Worm (Caenorhabditis elegans): ENCODE data around the gene C14A4.13.

Gene C14A4.13

ce11 chrII:10607238-10607961 lies 10.9 kb upstream of the C14A4.13 start, which contains the start of gene ccm-3 (continued):
- TF ChIP-seq dpl-1 (GFP tag; optimal IDR thresholded peaks at IDR 0.05) (peak; percentile 26 to 62 (median 34)), mdl-1 (tag; optimal IDR thresholded peaks at IDR 0.05) (no peak), nhr-76 (tag; optimal IDR thresholded peaks at IDR 0.05) (no peak), nhr-20 (tag; optimal IDR thresholded peaks at IDR 0.05) (no peak), ceh-82 (tag; optimal IDR thresholded peaks at IDR 0.05) (peak in 2 of 3 experiments; percentile 15 to 54), alr-1 (tag; optimal IDR thresholded peaks at IDR 0.05; ENCODE audit: borderline replicate concordance) (no peak), lsy-2 (tag; optimal IDR thresholded peaks at IDR 0.05) (peak; percentile 15 to 77), dsc-1 (tag; optimal IDR thresholded peaks at IDR 0.05) (no peak), nhr-19 (GFP tag; conservative IDR thresholded peaks at IDR 0.05) (0 out of 2 replicates have a peak, but pooled peaks have one; percentile 22), nhr-84 (tag; optimal IDR thresholded peaks at IDR 0.05) (no peak), fkh-8 (tag; optimal IDR thresholded peaks at IDR 0.05) (peak; percentile 28), hpl-2 (GFP tag; optimal IDR thresholded peaks at IDR 0.05) (no peak), mep-1 (tag; optimal IDR thresholded peaks at IDR 0.05) (no peak), vab-15 (tag; optimal IDR thresholded peaks at IDR 0.05) (no peak), ceh-63 (GFP tag; optimal IDR thresholded peaks at IDR 0.05) (no peak), unc-130 (tag; optimal IDR thresholded peaks at IDR 0.05) (no peak), C34B4.2 (tag; optimal IDR thresholded peaks at IDR 0.05) (no peak), efl-1 (optimal IDR thresholded peaks at IDR 0.05) (peak; percentile 43 to 52), efl-1 (GFP tag; optimal IDR thresholded peaks at IDR 0.05 in 1 of 2) (peak in 1 of 2 experiments; percentile 45), lin-13 (GFP tag; optimal IDR thresholded peaks at IDR 0.05) (peak; percentile 17), snpc-4 (tag; optimal IDR thresholded peaks at IDR 0.05) (no peak), nhr-47 (tag; optimal IDR thresholded peaks at IDR 0.05) (peak; percentile 30), elt-2 (tag; optimal IDR thresholded peaks at IDR 0.05) (no peak), unc-86 (tag; optimal IDR thresholded peaks at IDR 0.05) (peak; percentile 1), pag-3 (tag; optimal IDR thresholded peaks at IDR 0.05; ENCODE audit: borderline replicate concordance, insufficient read depth) (no peak), swsn-7 (tag; optimal IDR thresholded peaks at IDR 0.05) (no peak), ama-1 (optimal IDR thresholded peaks at IDR 0.05) (no peak), ceh-88 (GFP tag; IDR thresholded peaks at IDR 0.05) (no peak), fos-1 (tag; optimal IDR thresholded peaks at IDR 0.05) (no peak), egl-27 (tag; optimal IDR thresholded peaks at IDR 0.05) (no peak), zip-4 (GFP tag; optimal IDR thresholded peaks at IDR 0.05) (no peak), C16A3.4 (tag; optimal IDR thresholded peaks at IDR 0.05) (peak; percentile 50), jun-1 (tag; optimal IDR thresholded peaks at IDR 0.05) (no peak), pax-3 (tag; optimal IDR thresholded peaks at IDR 0.05) (no peak), rnt-1 (tag; optimal IDR thresholded peaks at IDR 0.05) (peak; percentile 42), lin-14 (GFP tag; optimal IDR thresholded peaks at IDR 0.05) (peak; percentile 63), aha-1 (tag; optimal IDR thresholded peaks at IDR 0.05) (no peak), F16B12.6 (tag; optimal IDR thresholded peaks at IDR 0.05) (peak; percentile 3), lin-35 (GFP tag; optimal IDR thresholded peaks at IDR 0.05) (peak; percentile 46 to 51), zag-1 (tag; optimal IDR thresholded peaks at IDR 0.05) (no peak), mab-9 (GFP tag; IDR thresholded peaks at IDR 0.05) (no peak), egl-13 (tag; optimal IDR thresholded peaks at IDR 0.05) (no peak), blmp-1 (tag; optimal IDR thresholded peaks at IDR 0.05) (peak; percentile 98), tbx-2 (tag; optimal IDR thresholded peaks at IDR 0.05) (no peak), snu-23 (GFP tag; optimal IDR thresholded peaks at IDR 0.05) (peak; percentile 11), ztf-11 (tag; optimal IDR thresholded peaks at IDR 0.05) (no peak), ces-1 (GFP tag; optimal IDR thresholded peaks at IDR 0.05) (no peak), elt-3 (tag; optimal IDR thresholded peaks at IDR 0.05) (no peak), sptf-1 (tag; optimal IDR thresholded peaks at IDR 0.05) (no peak), sup-37 (GFP tag; optimal IDR thresholded peaks at IDR 0.05) (no peak), efl-3 (GFP tag; optimal IDR thresholded peaks at IDR 0.05) (no peak), nhr-71 (tag; optimal IDR thresholded peaks at IDR 0.05) (peak; percentile 52)

Measured in whole organism, L1 larva.